Worm (Caenorhabditis elegans) whole organism, L3 larva: ENCODE results near the gene F55C12.2.
A peak's percentile ranks its signal among the peaks of the same experiment; 100 is the strongest.

ENCODE experiments used
- ZK546.5 ChIP-seq: sonication (generic microtip); optimal IDR thresholded peaks from 2 replicates; lab custom pipeline; 2017; ENCODE audit warnings: missing biosample characterization, missing genetic modification characterization
- aly-2 ChIP-seq: fragments of 150-350 bp; optimal IDR thresholded peaks from 2 replicates; lab custom pipeline; 2014; ENCODE audit warnings: missing biosample characterization, missing genetic modification characterization
- ama-1 ChIP-seq: fragments of 150-350 bp; optimal IDR thresholded peaks from 2 replicates; lab custom pipeline; 2018
- ceh-28 ChIP-seq: fragments of 150-350 bp; optimal IDR thresholded peaks from 2 replicates; lab custom pipeline; 2014; ENCODE audit warnings: missing biosample characterization, missing genetic modification reagents, missing genetic modification characterization
- ceh-9 ChIP-seq: sonication (generic microtip); optimal IDR thresholded peaks from 2 replicates; lab custom pipeline; 2018; ENCODE audit warnings: missing biosample characterization, missing genetic modification characterization
- daf-12 ChIP-seq: fragments of 150-350 bp; optimal IDR thresholded peaks from 2 replicates; lab custom pipeline; 2014; ENCODE audit warnings: missing biosample characterization, missing genetic modification reagents, missing genetic modification characterization
- egl-5 ChIP-seq: fragments of 150-350 bp; optimal IDR thresholded peaks from 2 replicates; lab custom pipeline; 2017; ENCODE audit warnings: missing biosample characterization, missing genetic modification reagents, missing genetic modification characterization, inconsistent platforms
- elt-1 ChIP-seq: fragments of 150-350 bp; optimal IDR thresholded peaks from 2 replicates; lab custom pipeline; 2014; ENCODE audit warnings: missing biosample characterization, missing genetic modification characterization
- elt-2 ChIP-seq: sonication (generic microtip); optimal IDR thresholded peaks from 2 replicates; lab custom pipeline; 2016; ENCODE audit warnings: missing genetic modification reagents, mild to moderate bottlenecking, missing genetic modification characterization, missing compliant biosample characterization
- elt-3 ChIP-seq, 3 experiments: fragments of 150-350 bp in 1 of 3; sonication (generic microtip) in 2 of 3; optimal IDR thresholded peaks; 2 replicates in 2 of 3; 4 replicates in 1 of 3; lab custom pipeline; 2014 to 2017; ENCODE audit warnings: missing biosample characterization in 3 of 3, missing genetic modification characterization in 3 of 3
- eor-1 ChIP-seq, 2 experiments: fragments of 150-350 bp; optimal IDR thresholded peaks; 2 replicates each; lab custom pipeline; 2014 to 2018; ENCODE audit warnings: missing biosample characterization in 2 of 2, missing genetic modification characterization in 2 of 2
- fkh-2 ChIP-seq: fragments of 150-350 bp; optimal IDR thresholded peaks from 2 replicates; lab custom pipeline; 2014; ENCODE audit warnings: missing biosample characterization, missing genetic modification reagents, missing genetic modification characterization
- fos-1 ChIP-seq: fragments of 150-350 bp; optimal IDR thresholded peaks from 2 replicates; lab custom pipeline; 2014; ENCODE audit warnings: missing biosample characterization, missing genetic modification characterization
- hmg-11 ChIP-seq: sonication (generic microtip); optimal IDR thresholded peaks from 2 replicates; lab custom pipeline; 2016; ENCODE audit warnings: missing genetic modification characterization, missing compliant biosample characterization
- lin-15B ChIP-seq: fragments of 150-350 bp; optimal IDR thresholded peaks from 2 replicates; lab custom pipeline; 2014; ENCODE audit warnings: missing biosample characterization, missing genetic modification characterization
- lin-39 ChIP-seq: fragments of 150-350 bp; optimal IDR thresholded peaks from 2 replicates; lab custom pipeline; 2018; ENCODE audit warnings: missing biosample characterization, missing genetic modification reagents, missing genetic modification characterization
- lsy-12 ChIP-seq: sonication (generic microtip); optimal IDR thresholded peaks from 2 replicates; lab custom pipeline; 2016; ENCODE audit warnings: mild to moderate bottlenecking, missing genetic modification characterization, missing compliant biosample characterization
- mdl-1 ChIP-seq: fragments of 150-350 bp; optimal IDR thresholded peaks from 2 replicates; lab custom pipeline; 2014; ENCODE audit warnings: missing biosample characterization, missing genetic modification characterization
- nhr-11 ChIP-seq: fragments of 150-350 bp; optimal IDR thresholded peaks from 2 replicates; lab custom pipeline; 2014; ENCODE audit warnings: missing biosample characterization, missing genetic modification characterization
- nhr-23 ChIP-seq: fragments of 150-350 bp; optimal IDR thresholded peaks from 2 replicates; lab custom pipeline; 2014; ENCODE audit warnings: missing biosample characterization, missing genetic modification reagents, missing genetic modification characterization
- nhr-237 ChIP-seq: fragments of 150-350 bp; optimal IDR thresholded peaks from 2 replicates; lab custom pipeline; 2014; ENCODE audit warnings: missing biosample characterization, missing genetic modification characterization
- nhr-25 ChIP-seq: sonication (generic microtip); optimal IDR thresholded peaks from 2 replicates; lab custom pipeline; 2017; ENCODE audit warnings: missing biosample characterization, missing genetic modification characterization
- nhr-28 ChIP-seq: fragments of 150-350 bp; optimal IDR thresholded peaks from 2 replicates; lab custom pipeline; 2014; ENCODE audit warnings: missing biosample characterization, missing genetic modification characterization
- nhr-43 ChIP-seq: sonication (generic microtip); optimal IDR thresholded peaks from 2 replicates; lab custom pipeline; 2016; ENCODE audit warnings: mild to moderate bottlenecking, missing genetic modification characterization, missing compliant biosample characterization; ENCODE audit not compliant: poor library complexity, severe bottlenecking
- nhr-67 ChIP-seq: fragments of 150-350 bp; optimal IDR thresholded peaks from 2 replicates; lab custom pipeline; 2014; ENCODE audit warnings: missing biosample characterization, missing genetic modification characterization
- nhr-76 ChIP-seq: fragments of 150-350 bp; sonication (generic microtip); optimal IDR thresholded peaks from 5 replicates; lab custom pipeline; 2014; ENCODE audit warnings: missing biosample characterization, missing genetic modification characterization
- pha-4 ChIP-seq: fragments of 150-350 bp; optimal IDR thresholded peaks from 2 replicates; lab custom pipeline; 2014; ENCODE audit warnings: missing biosample characterization, missing genetic modification reagents, missing genetic modification characterization
- pqm-1 ChIP-seq: fragments of 150-350 bp; optimal IDR thresholded peaks from 2 replicates; lab custom pipeline; 2017; ENCODE audit warnings: missing biosample characterization, missing genetic modification characterization, inconsistent platforms
- sea-2 ChIP-seq: fragments of 150-350 bp; sonication (generic microtip); optimal IDR thresholded peaks from 4 replicates; lab custom pipeline; 2014; ENCODE audit warnings: missing biosample characterization, missing genetic modification reagents, missing genetic modification characterization
- tbx-2 ChIP-seq: sonication (generic microtip); optimal IDR thresholded peaks from 2 replicates; lab custom pipeline; 2016; ENCODE audit warnings: mild to moderate bottlenecking, missing genetic modification characterization, missing compliant biosample characterization
- unc-62 ChIP-seq: fragments of 150-350 bp; sonication (generic microtip); optimal IDR thresholded peaks from 4 replicates; lab custom pipeline; 2014; ENCODE audit warnings: missing biosample characterization, missing genetic modification reagents, missing genetic modification characterization
- zag-1 ChIP-seq: fragments of 150-350 bp; optimal IDR thresholded peaks from 2 replicates; lab custom pipeline; 2014; ENCODE audit warnings: missing biosample characterization, missing genetic modification characterization
- ztf-11 ChIP-seq: fragments of 150-350 bp; optimal IDR thresholded peaks from 2 replicates; lab custom pipeline; 2014; ENCODE audit warnings: missing biosample characterization, missing genetic modification characterization

The F55C12.2 gene

DNA sequence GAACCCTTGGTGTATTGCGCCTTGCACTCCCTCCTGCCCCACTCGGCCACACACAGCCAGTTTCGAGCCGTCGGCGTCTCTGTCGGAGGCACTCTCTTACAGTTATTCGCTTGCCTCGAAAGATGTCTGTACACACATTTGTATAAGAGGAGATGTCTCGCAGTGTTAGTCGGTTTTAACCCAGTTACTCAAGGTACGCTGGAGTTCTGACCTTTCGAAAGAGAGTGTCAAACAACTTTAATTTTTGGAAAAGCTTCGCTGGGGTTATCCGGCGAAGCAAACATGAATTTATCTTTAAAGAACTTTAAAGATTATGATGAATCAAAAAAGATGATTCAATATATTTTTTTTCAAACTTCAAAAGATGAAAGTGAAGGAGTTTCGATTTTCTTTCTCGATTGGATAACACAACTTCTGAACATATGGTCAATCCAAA, 31.9 kb upstream of the F55C12.2 start (continued):
- TF ChIP-seq elt-2, result peak; percentile 99
- TF ChIP-seq elt-3 (tag; optimal IDR thresholded peaks at IDR 0.05; lab: Kevin White, UChicago), result peak in 2 of 3 experiments; percentile 91 to 97
- no peak for TF ChIP-seq ztf-11 (tag; lab: Kevin White, UChicago)
- TF ChIP-seq mdl-1 (tag; lab: Kevin White, UChicago), result peak; percentile 75

ce11 chrII:5845441-5845840, 31.2 kb upstream of the F55C12.2 start, which contains the start of the genes ZK1248.17 and H41C03.3:
Gene ZK1248.17, minus strand, starts transcription at chrII:5845541.
Gene H41C03.3, plus strand, starts transcription at chrII:5845777.
- TF ChIP-seq lin-39 (no peak), nhr-67 (no peak), nhr-28 (tag; lab: Kevin White, UChicago) (no peak), zag-1 (tag; lab: Kevin White, UChicago) (no peak), elt-1 (tag; lab: Kevin White, UChicago) (no peak)

DNA sequence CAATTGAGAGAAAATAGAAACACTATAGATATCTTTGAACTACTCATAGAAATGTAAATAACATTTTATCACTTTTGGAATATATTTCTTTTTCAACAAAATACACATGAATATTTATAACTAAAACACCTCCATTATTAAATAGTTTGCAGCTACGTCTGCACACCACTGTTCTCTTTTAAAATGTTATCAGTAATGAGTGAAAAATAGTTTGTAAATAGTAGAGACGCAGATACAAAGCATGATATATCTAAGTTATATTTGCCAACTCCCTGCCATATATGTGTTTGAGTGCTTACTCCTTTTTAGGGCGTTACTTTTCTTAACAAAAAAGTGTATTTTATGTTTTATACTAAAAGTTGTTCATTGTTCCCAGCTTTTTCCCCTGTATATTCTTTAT, 30.4 kb upstream of the F55C12.2 start:
- no peak for TF ChIP-seq daf-12 (tag; lab: Kevin White, UChicago)
- TF ChIP-seq elt-1 (tag; lab: Kevin White, UChicago), result no peak
- TF ChIP-seq fkh-2 (tag; lab: Kevin White, UChicago), result no peak
- TF ChIP-seq pqm-1 (tag; lab: Kevin White, UChicago), result peak; percentile 5
- no peak for TF ChIP-seq ZK546.5
- TF ChIP-seq ceh-28 (tag; lab: Kevin White, UChicago), result no peak
- no peak for TF ChIP-seq zag-1 (tag; lab: Kevin White, UChicago)
- peak; percentile 70 for TF ChIP-seq elt-2
- TF ChIP-seq unc-62, result no peak
- TF ChIP-seq eor-1 (tag; optimal IDR thresholded peaks at IDR 0.05; lab: Kevin White, UChicago), result no peak
- TF ChIP-seq ama-1, result no peak
- TF ChIP-seq aly-2, result no peak
- TF ChIP-seq pha-4 (tag; lab: Kevin White, UChicago), result peak; percentile 68
- TF ChIP-seq nhr-11, result no peak
- TF ChIP-seq, all 47 proteins: peak for 3

DNA sequence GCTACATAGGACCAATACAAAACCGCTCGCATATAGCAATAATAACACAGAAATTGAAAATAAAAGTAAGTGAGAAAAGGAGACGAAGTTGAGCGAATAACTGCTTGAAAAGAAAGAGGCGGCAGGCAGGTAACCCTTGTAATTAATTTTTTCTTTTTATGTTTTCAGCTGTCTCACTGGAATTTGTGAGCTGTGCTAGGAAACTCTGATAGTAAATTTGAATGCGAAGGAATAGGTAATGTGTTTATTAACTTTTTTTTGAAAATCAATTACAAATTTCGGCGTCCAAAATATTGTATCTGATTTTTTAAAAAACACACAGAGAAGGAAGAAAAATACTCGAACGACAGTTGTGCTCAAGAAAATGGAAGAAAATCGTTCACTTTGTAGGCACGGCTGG, 24.6 kb upstream of the F55C12.2 start, which contains the start of gene H41C03.2:
TSS of gene H41C03.2 (minus strand) at position 101 of the 400 bp plus-strand sequence.
- no peak for TF ChIP-seq ceh-28 (tag; lab: Kevin White, UChicago)
- TF ChIP-seq elt-3 (tag; optimal IDR thresholded peaks at IDR 0.05; lab: Kevin White, UChicago), result no peak
- TF ChIP-seq zag-1 (tag; lab: Kevin White, UChicago), result no peak
- TF ChIP-seq sea-2 (GFP tag; lab: Kevin White, UChicago), result no peak
- no peak for TF ChIP-seq lin-15B (tag; lab: Kevin White, UChicago)
- TF ChIP-seq lin-39, result no peak
- TF ChIP-seq pha-4 (tag; lab: Kevin White, UChicago), result no peak
- no peak for TF ChIP-seq fkh-2 (tag; lab: Kevin White, UChicago)
- no peak for TF ChIP-seq pqm-1 (tag; lab: Kevin White, UChicago)
- TF ChIP-seq egl-5 (tag; lab: Kevin White, UChicago), result no peak
- no peak for TF ChIP-seq nhr-43 (tag; lab: Kevin White, UChicago)
- TF ChIP-seq nhr-237 (tag; lab: Kevin White, UChicago), result no peak
- no peak for TF ChIP-seq nhr-25 (tag; lab: Kevin White, UChicago)
- TF ChIP-seq ama-1, result no peak
- no peak for TF ChIP-seq fos-1
- TF ChIP-seq mdl-1 (tag; lab: Kevin White, UChicago), result no peak

ce11 chrII:5853261-5853660, 23.4 kb upstream of the F55C12.2 start:
- TF ChIP-seq fkh-2 (tag; lab: Kevin White, UChicago) (no peak), elt-3 (tag; optimal IDR thresholded peaks at IDR 0.05; lab: Kevin White, UChicago) (peak in 2 of 3 experiments; percentile 42 to 53), nhr-23 (tag; lab: Kevin White, UChicago) (peak; percentile 91), nhr-43 (tag; lab: Kevin White, UChicago) (peak; percentile 31), lsy-12 (tag; lab: Kevin White, UChicago) (no peak), ceh-28 (tag; lab: Kevin White, UChicago) (peak; percentile 20)

DNA sequence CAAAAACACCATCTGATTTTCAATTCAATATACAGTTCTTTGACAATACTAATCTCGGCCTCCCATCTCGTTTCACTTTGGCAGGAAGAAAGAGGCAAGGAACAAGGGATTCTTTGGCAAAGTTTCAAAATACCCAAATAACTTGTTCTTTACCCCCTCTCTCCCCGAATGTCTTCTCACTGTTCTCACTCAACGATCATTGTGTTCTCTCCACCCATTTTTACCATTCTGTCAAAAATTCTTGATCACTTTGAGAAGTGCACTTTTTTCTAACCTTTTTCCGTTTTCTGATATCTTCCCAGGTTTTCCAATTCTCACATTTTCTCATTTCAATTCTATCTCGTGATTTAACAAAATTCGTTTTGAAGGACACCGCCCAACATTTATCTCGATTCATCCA, 22.5 kb upstream of the F55C12.2 start, which contains the start of gene H41C03.1:
TSS of gene H41C03.1 (plus strand) at position 301 of the 400 bp plus-strand sequence.
- TF ChIP-seq nhr-76, result no peak
- TF ChIP-seq nhr-11, result no peak
- no peak for TF ChIP-seq lin-15B (tag; lab: Kevin White, UChicago)
- TF ChIP-seq pqm-1 (tag; lab: Kevin White, UChicago), result no peak
- no peak for TF ChIP-seq ama-1
- no peak for TF ChIP-seq ceh-9 (tag; lab: Kevin White, UChicago)
- TF ChIP-seq hmg-11 (tag; lab: Kevin White, UChicago), result no peak
- no peak for TF ChIP-seq tbx-2 (tag; lab: Kevin White, UChicago)
